Fruit fly (Drosophila melanogaster): ENCODE measurements around the gene CG14085.

DNA sequence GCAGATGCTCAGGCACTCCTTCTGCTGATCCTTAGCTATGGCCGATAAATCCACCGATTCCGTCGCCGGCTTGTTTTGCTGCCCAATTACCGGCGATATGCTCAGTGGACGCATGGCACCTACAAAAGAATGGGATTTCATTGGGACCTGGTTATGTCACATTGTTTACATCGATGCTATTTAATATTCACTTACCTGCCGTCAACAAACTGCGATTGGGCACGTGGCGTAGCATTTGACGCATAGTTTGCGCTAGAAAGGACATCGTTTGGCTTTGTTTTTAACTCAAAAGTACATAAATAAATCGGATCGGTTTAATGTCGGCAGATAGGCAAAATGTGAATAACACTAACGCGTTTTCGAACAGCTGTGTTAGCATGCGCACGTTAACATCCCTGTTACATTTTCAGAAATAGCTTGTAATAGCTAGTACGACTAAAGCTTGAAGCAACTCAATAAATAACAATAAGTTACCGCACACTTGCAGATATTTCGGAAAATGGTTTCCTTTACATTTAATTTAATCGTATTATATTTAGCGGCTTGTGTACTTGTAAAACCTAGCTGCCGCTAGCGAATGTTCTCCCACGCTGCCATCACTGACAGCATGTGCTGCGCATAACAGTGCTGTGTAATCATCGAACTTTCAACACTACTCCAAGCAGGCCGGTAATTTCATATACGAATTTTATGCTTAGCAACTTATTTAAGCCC, 14.3 kb upstream of the CG14085 start, which contains the start of the genes mRpL21 and rept:
- TF ChIP-seq Dfd (GFP tag; optimal IDR thresholded peaks at IDR 0.05) (no peak), lola (GFP tag; optimal IDR thresholded peaks at IDR 0.05) (no peak), sage (GFP tag; optimal IDR thresholded peaks at IDR 0.05) (no peak), psq (GFP tag; optimal IDR thresholded peaks at IDR 0.05) (peak; percentile 54), Rel (GFP tag; optimal IDR thresholded peaks at IDR 0.05) (no peak), Rel (tag; optimal IDR thresholded peaks at IDR 0.05) (no peak), rgr (GFP tag; optimal IDR thresholded peaks at IDR 0.05) (peak; percentile 77), Myc (optimal IDR thresholded peaks at IDR 0.05) (peak; percentile 98), Vsx2 (GFP tag; optimal IDR thresholded peaks at IDR 0.05; ENCODE audit: partially characterized antibody) (no peak), pan (optimal IDR thresholded peaks at IDR 0.05) (no peak), usp (GFP tag; optimal IDR thresholded peaks at IDR 0.05) (no peak), Hr78 (GFP tag; optimal IDR thresholded peaks at IDR 0.05) (no peak), jim (GFP tag; optimal IDR thresholded peaks at IDR 0.05) (no peak)

All from whole organism, wandering third instar larva.